Fruit fly (Drosophila melanogaster) whole organism, adult: ENCODE results near the gene tai.

Experiments used
- CG11617 ChIP-seq: fragments of 200-800 bp; sonication (Bioruptor generic); optimal IDR thresholded peaks from 2 replicates; lab custom pipeline; 2017; ENCODE audit warnings: mild to moderate bottlenecking, missing biosample characterization, missing genetic modification reagents, missing genetic modification characterization
- CG12768 ChIP-seq: fragments of 200-800 bp; sonication (Bioruptor generic); optimal IDR thresholded peaks from 2 replicates; lab custom pipeline; 2017; ENCODE audit warnings: missing biosample characterization, missing genetic modification characterization, mild to moderate bottlenecking, moderate library complexity, missing genetic modification reagents
- CG14711 ChIP-seq: fragments of 200-800 bp; sonication (Bioruptor generic); optimal IDR thresholded peaks from 2 replicates; lab custom pipeline; 2018; ENCODE audit warnings: missing biosample characterization, mild to moderate bottlenecking, missing genetic modification characterization, moderate library complexity
- CG1620 ChIP-seq: fragments of 200-800 bp; sonication (Bioruptor generic); optimal IDR thresholded peaks from 2 replicates; lab custom pipeline; 2016; ENCODE audit warnings: missing biosample characterization, missing genetic modification characterization
- CG33017 ChIP-seq: fragments of 200-800 bp; sonication (Bioruptor generic); optimal IDR thresholded peaks from 2 replicates; lab custom pipeline; 2018; ENCODE audit warnings: missing biosample characterization, mild to moderate bottlenecking, missing genetic modification characterization, moderate library complexity
- CG5204 ChIP-seq: fragments of 200-800 bp; sonication (Bioruptor generic); optimal IDR thresholded peaks from 2 replicates; lab custom pipeline; 2016; ENCODE audit warnings: missing biosample characterization, missing genetic modification characterization
- CG7045 ChIP-seq: fragments of 200-800 bp; sonication (Bioruptor generic); optimal IDR thresholded peaks from 2 replicates; lab custom pipeline; 2017; ENCODE audit warnings: missing biosample characterization, mild to moderate bottlenecking, missing genetic modification characterization
- CG7101 ChIP-seq: fragments of 200-800 bp; sonication (Bioruptor generic); optimal IDR thresholded peaks from 2 replicates; lab custom pipeline; 2018; ENCODE audit warnings: missing biosample characterization, mild to moderate bottlenecking, missing genetic modification characterization, moderate library complexity
- Clk ChIP-seq: fragments of 200-800 bp; sonication (Bioruptor generic); optimal IDR thresholded peaks from 2 replicates; lab custom pipeline; 2017; ENCODE audit warnings: missing biosample characterization, missing genetic modification characterization
- Crg-1 ChIP-seq: fragments of 200-800 bp; sonication (Bioruptor generic); optimal IDR thresholded peaks from 2 replicates; lab custom pipeline; 2016; ENCODE audit warnings: missing biosample characterization, missing genetic modification characterization
- Hr96 ChIP-seq: fragments of 200-800 bp; sonication (Bioruptor generic); optimal IDR thresholded peaks from 2 replicates; lab custom pipeline; 2016; ENCODE audit warnings: missing biosample characterization, missing genetic modification characterization
- Mnt ChIP-seq: fragments of 200-800 bp; sonication (Bioruptor generic); optimal IDR thresholded peaks from 2 replicates; lab custom pipeline; 2016; ENCODE audit warnings: missing biosample characterization, mild to moderate bottlenecking, missing genetic modification characterization
- bab1 ChIP-seq: fragments of 200-800 bp; sonication (Bioruptor generic); optimal IDR thresholded peaks from 3 replicates; lab custom pipeline; 2019; ENCODE audit warnings: missing biosample characterization, mild to moderate bottlenecking, missing genetic modification characterization, moderate library complexity
- cic ChIP-seq: fragments of 200-800 bp; sonication (Bioruptor generic); optimal IDR thresholded peaks from 2 replicates; lab custom pipeline; 2017; ENCODE audit warnings: missing biosample characterization, mild to moderate bottlenecking, missing genetic modification characterization, moderate library complexity
- cnc ChIP-seq, 2 experiments: fragments of >200 bp; optimal IDR thresholded peaks; 2 replicates each; lab custom pipeline; 2017
- kay ChIP-seq: fragments of 200-800 bp; sonication (Bioruptor generic); peaks from one replicate; lab custom pipeline; 2016; ENCODE audit warnings: missing biosample characterization, missing genetic modification characterization, borderline replicate concordance
- ovo ChIP-seq: fragments of 200-800 bp; sonication (Bioruptor generic); optimal IDR thresholded peaks from 2 replicates; lab custom pipeline; 2016; ENCODE audit warnings: missing biosample characterization, missing genetic modification characterization
- pad ChIP-seq: fragments of 200-800 bp; sonication (Bioruptor generic); optimal IDR thresholded peaks from 3 replicates; lab custom pipeline; 2017; ENCODE audit warnings: missing biosample characterization, missing genetic modification characterization, mild to moderate bottlenecking, moderate library complexity, missing genetic modification reagents
- tj ChIP-seq: fragments of 200-800 bp; sonication (Bioruptor generic); optimal IDR thresholded peaks from 3 replicates; lab custom pipeline; 2017; ENCODE audit warnings: missing biosample characterization, mild to moderate bottlenecking, missing genetic modification characterization, moderate library complexity
- toe ChIP-seq: fragments of 200-800 bp; sonication (Bioruptor generic); optimal IDR thresholded peaks from 2 replicates; lab custom pipeline; 2016; ENCODE audit warnings: missing biosample characterization, missing genetic modification characterization

Gene tai

DNA sequence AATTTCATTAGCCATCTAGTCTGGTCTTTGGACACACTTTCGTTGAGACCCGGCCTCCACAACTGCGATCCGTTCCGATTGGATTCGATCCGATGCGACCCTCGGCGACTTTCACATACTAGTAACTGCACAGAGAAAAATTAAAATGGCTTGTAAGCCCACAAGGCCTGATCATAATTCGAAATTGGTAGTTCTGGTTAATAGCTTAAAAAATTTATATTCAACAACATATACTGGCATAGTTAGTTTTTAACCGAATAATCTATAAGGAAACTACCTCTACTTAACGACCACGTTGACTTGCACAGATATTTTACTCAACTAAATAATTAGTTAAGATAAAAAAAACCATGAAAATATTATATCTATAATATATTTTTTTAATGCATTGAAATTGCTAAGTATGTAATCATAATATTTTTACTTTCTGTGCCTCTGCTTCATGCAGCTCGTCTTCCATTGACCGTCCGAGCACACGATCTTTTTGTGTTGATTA lies 25.6 kb upstream of the tai start:
- TF ChIP-seq tj: no peak
- no peak for TF ChIP-seq bab1 (GFP tag; lab: Kevin White, UChicago)
- TF ChIP-seq CG7101 (tag; lab: Kevin White, UChicago): no peak

DNA sequence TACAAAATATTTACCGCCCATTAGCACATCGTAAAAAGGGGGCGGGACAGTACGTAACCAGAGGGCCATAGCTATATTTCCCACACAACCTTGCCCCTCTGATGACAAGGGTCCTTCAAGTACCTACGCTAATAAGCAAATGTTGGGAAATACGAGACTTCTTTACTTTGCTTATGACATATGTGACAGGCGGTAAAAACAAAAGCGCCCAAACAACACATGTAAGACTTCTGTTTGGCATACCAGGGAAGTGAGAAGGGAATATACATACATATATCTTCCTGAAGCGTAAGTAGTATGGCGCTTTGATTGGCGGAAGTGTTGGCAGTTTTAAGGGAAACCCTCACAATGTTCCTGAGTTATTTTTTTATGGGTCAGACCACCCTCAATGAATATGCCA lies 20.8 kb upstream of the tai start:
- no peak for TF ChIP-seq Hr96 (GFP tag; lab: Kevin White, UChicago)
- no peak for TF ChIP-seq kay (GFP tag; lab: Kevin White, UChicago)
- no peak for TF ChIP-seq bab1 (GFP tag; lab: Kevin White, UChicago)
- TF ChIP-seq CG1620 (GFP tag; lab: Kevin White, UChicago): no peak
- no peak for TF ChIP-seq toe (GFP tag; lab: Kevin White, UChicago)
- no peak for TF ChIP-seq ovo
- no peak for TF ChIP-seq CG33017 (tag; lab: Kevin White, UChicago)
- TF ChIP-seq tj: no peak
- no peak for TF ChIP-seq CG12768 (GFP tag; lab: Kevin White, UChicago)
- TF ChIP-seq Mnt (GFP tag; lab: Kevin White, UChicago): no peak
- no peak for TF ChIP-seq pad (GFP tag; lab: Kevin White, UChicago)
- TF ChIP-seq CG7101 (tag; lab: Kevin White, UChicago): no peak
- TF ChIP-seq CG11617: no peak
- TF ChIP-seq cic (GFP tag; lab: Kevin White, UChicago): no peak
- no peak for TF ChIP-seq CG7045 (GFP tag; lab: Kevin White, UChicago)
- no peak for TF ChIP-seq cnc (optimal IDR thresholded peaks at IDR 0.05; lab: Kevin White, UChicago)
- no peak for TF ChIP-seq CG5204
- TF ChIP-seq Clk: no peak
- TF ChIP-seq Crg-1: no peak
- TF ChIP-seq CG14711 (tag; lab: Kevin White, UChicago): no peak

DNA sequence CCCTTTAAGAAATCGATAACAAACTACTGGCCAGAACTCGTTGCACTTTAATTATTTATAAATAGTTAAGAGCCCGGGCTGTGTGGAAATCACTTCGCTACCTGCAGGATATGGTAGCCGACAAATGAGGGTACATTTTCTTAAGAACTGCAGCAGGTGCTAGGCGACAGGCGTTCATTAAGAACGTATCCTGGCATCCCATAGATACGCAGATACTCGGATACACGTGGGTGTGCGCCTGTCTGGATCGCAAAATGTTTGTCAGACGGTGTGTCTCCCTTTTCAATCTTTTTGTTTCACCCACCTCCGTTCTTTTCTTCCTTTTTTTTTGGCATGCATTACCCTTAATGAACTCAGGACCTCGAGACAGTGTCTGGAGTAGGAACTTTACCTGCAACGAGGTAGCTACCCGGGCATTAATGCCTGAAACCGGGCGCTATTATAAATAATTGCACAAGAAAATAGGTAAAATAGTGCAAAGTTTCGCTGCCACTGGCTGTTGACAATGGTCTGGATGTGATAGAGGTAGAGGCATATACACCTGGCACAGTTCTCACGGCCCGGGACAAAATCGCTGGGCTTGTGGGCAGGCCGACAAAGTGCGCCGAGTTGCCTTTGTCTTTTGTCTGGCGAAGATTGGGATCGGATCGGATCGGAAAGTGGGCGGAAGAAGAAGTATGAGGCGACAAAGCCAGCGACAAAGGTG lies 20.2 kb upstream of the tai start:
- TF ChIP-seq Clk (no peak), Crg-1 (no peak), toe (GFP tag; lab: Kevin White, UChicago) (no peak), cic (GFP tag; lab: Kevin White, UChicago) (no peak), CG5204 (no peak), CG14711 (tag; lab: Kevin White, UChicago) (no peak), CG11617 (no peak), Hr96 (GFP tag; lab: Kevin White, UChicago) (no peak), Mnt (GFP tag; lab: Kevin White, UChicago) (no peak), CG12768 (GFP tag; lab: Kevin White, UChicago) (no peak), cnc (optimal IDR thresholded peaks at IDR 0.05; lab: Kevin White, UChicago) (no peak), bab1 (GFP tag; lab: Kevin White, UChicago) (no peak), ovo (no peak), tj (no peak), pad (GFP tag; lab: Kevin White, UChicago) (no peak), CG7045 (GFP tag; lab: Kevin White, UChicago) (no peak), CG33017 (tag; lab: Kevin White, UChicago) (no peak)

DNA sequence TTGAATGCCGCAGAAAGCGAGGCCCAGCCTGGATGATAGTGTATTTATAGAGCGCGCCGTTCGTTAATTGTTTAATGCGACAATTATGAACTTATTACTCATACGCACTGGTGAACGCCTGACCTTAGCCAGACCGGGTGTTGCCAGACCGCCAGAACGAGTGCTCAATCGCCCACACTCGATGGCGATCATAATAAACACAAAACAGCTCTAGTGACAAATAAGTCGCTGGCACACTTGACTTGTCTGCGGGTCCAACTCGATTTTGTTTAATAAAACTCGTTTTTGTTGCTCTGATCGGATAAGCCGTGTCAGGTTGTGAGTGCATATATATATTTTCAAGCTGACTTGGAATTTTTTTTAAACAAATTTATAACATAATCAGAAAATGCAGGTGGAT lies 18.4 kb upstream of the tai start:
- TF ChIP-seq CG1620 (GFP tag; lab: Kevin White, UChicago) (no peak), pad (GFP tag; lab: Kevin White, UChicago) (no peak), cic (GFP tag; lab: Kevin White, UChicago) (no peak), CG11617 (no peak)

DNA sequence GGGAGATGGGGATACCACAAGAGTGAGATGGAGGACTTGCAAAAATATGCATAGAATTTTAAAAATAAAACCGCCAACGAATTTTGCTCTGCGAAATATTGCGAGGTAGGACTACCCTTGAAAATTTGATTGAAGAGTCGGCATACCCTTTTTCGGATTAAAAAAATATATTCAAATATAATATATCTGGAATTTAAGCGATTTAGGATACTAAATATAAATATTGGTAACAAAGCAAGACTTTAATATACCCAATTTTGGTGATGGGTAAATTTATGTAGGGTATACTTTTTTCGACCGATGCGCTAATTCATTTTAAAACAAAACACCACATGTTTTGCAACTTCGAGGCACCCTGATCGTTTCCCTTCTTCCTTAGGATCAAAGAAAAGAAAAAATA lies 17.2 kb upstream of the tai start:
- TF ChIP-seq tj: no peak
- TF ChIP-seq CG5204: no peak
- TF ChIP-seq pad (GFP tag; lab: Kevin White, UChicago): no peak
- no peak for TF ChIP-seq CG1620 (GFP tag; lab: Kevin White, UChicago)
- no peak for TF ChIP-seq CG7101 (tag; lab: Kevin White, UChicago)

DNA sequence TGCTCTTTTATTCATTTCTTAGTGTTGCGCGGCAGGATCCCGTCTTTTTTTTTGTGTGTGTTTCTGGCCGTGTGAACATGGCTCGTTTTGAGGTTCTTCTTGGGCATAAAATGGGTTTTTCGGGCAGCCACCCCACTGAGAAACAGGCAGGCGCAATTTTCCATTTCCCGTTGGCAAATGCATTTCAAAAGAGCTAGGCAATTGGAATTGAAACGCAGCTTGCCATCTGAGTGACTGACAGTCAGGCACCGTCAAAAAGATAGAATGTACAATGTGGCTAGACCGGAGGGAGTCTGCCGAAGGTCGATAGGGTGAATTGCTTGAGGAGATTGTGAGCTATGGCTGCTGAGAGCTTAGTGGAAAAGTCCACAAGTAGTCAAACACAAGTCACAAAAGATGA lies 16.5 kb upstream of the tai start:
- TF ChIP-seq CG7101 (tag; lab: Kevin White, UChicago): no peak

DNA sequence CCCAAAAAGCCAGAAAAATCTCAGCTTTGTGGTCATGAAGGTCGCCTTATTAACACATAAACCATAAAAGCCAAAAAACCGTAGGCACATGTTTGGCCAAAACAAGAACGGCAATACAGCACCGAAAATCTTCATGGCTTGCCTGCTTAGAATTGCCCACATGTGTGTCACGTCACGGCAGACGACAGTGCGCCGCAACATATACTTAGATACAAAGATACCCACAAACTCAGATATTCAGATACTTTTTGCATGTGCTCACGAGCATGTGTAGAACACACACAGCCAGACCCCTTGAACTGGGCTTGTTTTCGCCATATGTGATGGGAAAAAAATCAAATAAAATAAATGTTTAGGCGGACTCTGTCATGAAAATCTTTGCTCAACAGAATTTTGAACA lies 15.8 kb upstream of the tai start:
- TF ChIP-seq bab1 (GFP tag; lab: Kevin White, UChicago): no peak
- no peak for TF ChIP-seq CG1620 (GFP tag; lab: Kevin White, UChicago)
- no peak for TF ChIP-seq CG12768 (GFP tag; lab: Kevin White, UChicago)
- TF ChIP-seq toe (GFP tag; lab: Kevin White, UChicago): no peak
- no peak for TF ChIP-seq cnc (optimal IDR thresholded peaks at IDR 0.05; lab: Kevin White, UChicago)
- TF ChIP-seq CG7101 (tag; lab: Kevin White, UChicago): no peak
- no peak for TF ChIP-seq Mnt (GFP tag; lab: Kevin White, UChicago)
- no peak for TF ChIP-seq cic (GFP tag; lab: Kevin White, UChicago)
- TF ChIP-seq pad (GFP tag; lab: Kevin White, UChicago): no peak
- no peak for TF ChIP-seq CG7045 (GFP tag; lab: Kevin White, UChicago)
- no peak for TF ChIP-seq CG14711 (tag; lab: Kevin White, UChicago)
- TF ChIP-seq ovo: no peak
- TF ChIP-seq Clk: no peak
- TF ChIP-seq CG11617: no peak
- no peak for TF ChIP-seq kay (GFP tag; lab: Kevin White, UChicago)
- no peak for TF ChIP-seq CG5204
